Fruit fly (Drosophila melanogaster) whole organism, embryonic: ENCODE results near the gene Root.
A peak's percentile ranks its signal among the peaks of the same experiment; 100 is the strongest.

Experiments used
- BtbVII ChIP-seq: fragments of 200-800 bp; sonication (Bioruptor generic); optimal IDR thresholded peaks from 3 replicates; lab custom pipeline; 2017; ENCODE audit warnings: missing biosample characterization, mild to moderate bottlenecking, missing genetic modification characterization
- Bteb2 ChIP-seq: fragments of 200-800 bp; sonication (Bioruptor generic); optimal IDR thresholded peaks from 2 replicates; lab custom pipeline; 2016; ENCODE audit warnings: missing biosample characterization, missing genetic modification characterization
- CG11456 ChIP-seq: fragments of 200-800 bp; sonication (Bioruptor generic); IDR thresholded peaks from 3 replicates; pipeline ENCODE4 v1.3.6; 2022; ENCODE audit warnings: missing biosample characterization, missing genetic modification characterization
- CG11504 ChIP-seq: fragments of 200-800 bp; sonication (Bioruptor generic); optimal IDR thresholded peaks from 3 replicates; lab custom pipeline; 2019; ENCODE audit warnings: missing biosample characterization, mild to moderate bottlenecking, missing genetic modification characterization, moderate library complexity
- CG13287 ChIP-seq: fragments of 200-800 bp; sonication (Bioruptor generic); IDR thresholded peaks from 2 replicates; pipeline ENCODE4 v1.3.6; 2022; ENCODE audit warnings: missing biosample characterization, missing genetic modification characterization; ENCODE audit not compliant: partially characterized antibody
- CG13894 ChIP-seq: fragments of 200-800 bp; sonication (Bioruptor generic); optimal IDR thresholded peaks from 3 replicates; lab custom pipeline; 2018; ENCODE audit warnings: missing biosample characterization, mild to moderate bottlenecking, missing genetic modification characterization, moderate library complexity
- CG15514 ChIP-seq: fragments of 200-800 bp; sonication (Bioruptor generic); optimal IDR thresholded peaks from 3 replicates; lab custom pipeline; 2017; ENCODE audit warnings: missing biosample characterization, missing genetic modification characterization, mild to moderate bottlenecking, moderate library complexity, missing genetic modification reagents
- CG16863 ChIP-seq: fragments of 200-800 bp; sonication (Bioruptor generic); optimal IDR thresholded peaks from 3 replicates; lab custom pipeline; 2016; ENCODE audit warnings: missing biosample characterization, missing genetic modification characterization
- CG17568 ChIP-seq: fragments of 200-800 bp; sonication (Bioruptor generic); optimal IDR thresholded peaks from 2 replicates; lab custom pipeline; 2018; ENCODE audit warnings: missing biosample characterization, mild to moderate bottlenecking, missing genetic modification characterization, moderate library complexity
- CG18599 ChIP-seq: fragments of 200-800 bp; sonication (Bioruptor generic); optimal IDR thresholded peaks from 3 replicates; lab custom pipeline; 2017; ENCODE audit warnings: missing biosample characterization, missing genetic modification characterization, mild to moderate bottlenecking, moderate library complexity, missing genetic modification reagents
- CG2120 ChIP-seq: fragments of 200-800 bp; sonication (Bioruptor generic); optimal IDR thresholded peaks from 3 replicates; lab custom pipeline; 2016; ENCODE audit warnings: missing biosample characterization, missing genetic modification characterization
- CG2678 ChIP-seq: fragments of 200-800 bp; sonication (Bioruptor generic); optimal IDR thresholded peaks from 3 replicates; lab custom pipeline; 2019; ENCODE audit warnings: missing biosample characterization, mild to moderate bottlenecking, missing genetic modification characterization, moderate library complexity
- CG3065 ChIP-seq: fragments of 200-800 bp; sonication (Bioruptor generic); optimal IDR thresholded peaks from 2 replicates; lab custom pipeline; 2016; ENCODE audit warnings: missing biosample characterization, missing genetic modification characterization
- CG3281 ChIP-seq: fragments of 200-800 bp; sonication (Bioruptor generic); optimal IDR thresholded peaks from 3 replicates; lab custom pipeline; 2017; ENCODE audit warnings: missing biosample characterization, mild to moderate bottlenecking, missing genetic modification characterization
- CG6813 ChIP-seq: fragments of 200-800 bp; sonication (Bioruptor generic); optimal IDR thresholded peaks from 2 replicates; lab custom pipeline; 2017; ENCODE audit warnings: missing biosample characterization, missing genetic modification characterization, mild to moderate bottlenecking, moderate library complexity, missing genetic modification reagents
- CG7839 ChIP-seq: fragments of 200-800 bp; sonication (Bioruptor generic); optimal IDR thresholded peaks from 3 replicates; lab custom pipeline; 2018; ENCODE audit warnings: missing biosample characterization, mild to moderate bottlenecking, missing genetic modification characterization, moderate library complexity
- CG9727 ChIP-seq: fragments of 200-800 bp; sonication (Bioruptor generic); optimal IDR thresholded peaks from 3 replicates; lab custom pipeline; 2017; ENCODE audit warnings: missing biosample characterization, mild to moderate bottlenecking, missing genetic modification characterization
- CG9932 ChIP-seq: fragments of 200-800 bp; sonication (Bioruptor generic); IDR thresholded peaks from 2 replicates; pipeline ENCODE4 v1.3.6; 2022; ENCODE audit warnings: missing biosample characterization, missing genetic modification characterization
- CTCF ChIP-seq: fragments of 200-800 bp; sonication (Bioruptor generic); optimal IDR thresholded peaks from 2 replicates; lab custom pipeline; 2017; ENCODE audit warnings: missing biosample characterization, mild to moderate bottlenecking, missing genetic modification characterization, moderate library complexity
- Chrac-16 ChIP-seq: fragments of 200-800 bp; sonication (Bioruptor generic); optimal IDR thresholded peaks from 3 replicates; lab custom pipeline; 2016; ENCODE audit warnings: missing biosample characterization, missing genetic modification characterization
- CoRest ChIP-seq: fragments of 200-800 bp; sonication (Bioruptor generic); optimal IDR thresholded peaks from 3 replicates; lab custom pipeline; 2018; ENCODE audit warnings: missing biosample characterization, mild to moderate bottlenecking, missing genetic modification characterization, moderate library complexity
- Dbx ChIP-seq: fragments of 200-800 bp; sonication (Bioruptor generic); IDR thresholded peaks from 3 replicates; pipeline ENCODE4 v1.3.6; 2022; ENCODE audit warnings: missing biosample characterization, missing genetic modification characterization
- Fer1 ChIP-seq: fragments of 200-800 bp; sonication (Bioruptor generic); optimal IDR thresholded peaks from 2 replicates; lab custom pipeline; 2017; ENCODE audit warnings: missing biosample characterization, mild to moderate bottlenecking, missing genetic modification characterization
- HLH3B ChIP-seq: fragments of 200-800 bp; sonication (Bioruptor generic); IDR thresholded peaks from 2 replicates; pipeline ENCODE4 v1.3.6; 2022; ENCODE audit warnings: missing biosample characterization, missing genetic modification characterization
- Hmr ChIP-seq: fragments of 200-800 bp; sonication (Bioruptor generic); optimal IDR thresholded peaks from 3 replicates; lab custom pipeline; 2017; ENCODE audit warnings: mild to moderate bottlenecking, missing biosample characterization, missing genetic modification reagents, missing genetic modification characterization
- Hr51 ChIP-seq, 2 experiments: fragments of 200-800 bp; sonication (Bioruptor generic); optimal IDR thresholded peaks; 2 replicates in 1 of 2; 3 replicates in 1 of 2; lab custom pipeline; 2016 to 2018; ENCODE audit warnings: missing biosample characterization in 2 of 2, missing genetic modification characterization in 2 of 2, mild to moderate bottlenecking in 1 of 2, moderate library complexity in 1 of 2
- Oli ChIP-seq: fragments of 200-800 bp; sonication (Bioruptor generic); optimal IDR thresholded peaks from 2 replicates; lab custom pipeline; 2018; ENCODE audit warnings: missing biosample characterization, mild to moderate bottlenecking, missing genetic modification characterization, moderate library complexity
- PHDP ChIP-seq: fragments of 200-800 bp; sonication (Bioruptor generic); optimal IDR thresholded peaks from 3 replicates; lab custom pipeline; 2018; ENCODE audit warnings: missing biosample characterization, mild to moderate bottlenecking, missing genetic modification characterization, moderate library complexity
- Pdp1 ChIP-seq, 2 experiments: fragments of 200-800 bp; sonication (Bioruptor generic); optimal IDR thresholded peaks; 3 replicates each; lab custom pipeline; 2016; ENCODE audit warnings: missing biosample characterization in 2 of 2, missing genetic modification characterization in 2 of 2, mild to moderate bottlenecking in 1 of 2, moderate library complexity in 1 of 2
- Sox100B ChIP-seq: fragments of 200-800 bp; sonication (Bioruptor generic); optimal IDR thresholded peaks from 3 replicates; lab custom pipeline; 2018; ENCODE audit warnings: missing biosample characterization, mild to moderate bottlenecking, missing genetic modification characterization
- abd-A ChIP-seq: fragments of 200-800 bp; sonication (Bioruptor generic); optimal IDR thresholded peaks from 3 replicates; lab custom pipeline; 2019; ENCODE audit warnings: missing biosample characterization, mild to moderate bottlenecking, missing genetic modification characterization, moderate library complexity
- caup ChIP-seq: fragments of 200-800 bp; sonication (Bioruptor generic); optimal IDR thresholded peaks from 3 replicates; lab custom pipeline; 2017; ENCODE audit warnings: missing biosample characterization, mild to moderate bottlenecking, missing genetic modification characterization, moderate library complexity; ENCODE audit not compliant: severe bottlenecking
- cwo ChIP-seq: fragments of 200-800 bp; sonication (Bioruptor generic); optimal IDR thresholded peaks from 3 replicates; lab custom pipeline; 2017; ENCODE audit warnings: missing biosample characterization, missing genetic modification characterization, mild to moderate bottlenecking, moderate library complexity, missing genetic modification reagents
- dysf ChIP-seq: fragments of 200-800 bp; sonication (Bioruptor generic); IDR thresholded peaks from 3 replicates; pipeline ENCODE4 v1.3.6; 2022; ENCODE audit warnings: missing biosample characterization, missing genetic modification characterization
- ewg ChIP-seq: fragments of 200-800 bp; sonication (Bioruptor generic); optimal IDR thresholded peaks from 3 replicates; lab custom pipeline; 2017; ENCODE audit warnings: mild to moderate bottlenecking, missing biosample characterization, missing genetic modification reagents, missing genetic modification characterization
- gem ChIP-seq: fragments of 200-800 bp; sonication (Bioruptor generic); optimal IDR thresholded peaks from 2 replicates; lab custom pipeline; 2019; ENCODE audit warnings: missing biosample characterization, mild to moderate bottlenecking, missing genetic modification characterization, moderate library complexity
- grau ChIP-seq: fragments of 200-800 bp; optimal IDR thresholded peaks from 3 replicates; lab custom pipeline; 2019; ENCODE audit warnings: missing biosample characterization, mild to moderate bottlenecking, missing genetic modification characterization, moderate library complexity
- ind ChIP-seq: fragments of 200-800 bp; sonication (Bioruptor generic); optimal IDR thresholded peaks from 3 replicates; lab custom pipeline; 2016; ENCODE audit warnings: missing biosample characterization, missing genetic modification characterization
- lab ChIP-seq: fragments of 200-800 bp; sonication (Bioruptor generic); optimal IDR thresholded peaks from 3 replicates; lab custom pipeline; 2017; ENCODE audit warnings: missing biosample characterization, missing genetic modification characterization, mild to moderate bottlenecking, moderate library complexity, missing genetic modification reagents
- lilli ChIP-seq: fragments of 200-800 bp; sonication (Bioruptor generic); optimal IDR thresholded peaks from 3 replicates; lab custom pipeline; 2016; ENCODE audit warnings: missing biosample characterization, missing genetic modification characterization
- luna ChIP-seq: fragments of 200-800 bp; sonication (Bioruptor generic); optimal IDR thresholded peaks from 2 replicates; lab custom pipeline; 2016; ENCODE audit warnings: missing biosample characterization, missing genetic modification characterization
- nmo ChIP-seq: fragments of 200-800 bp; sonication (Bioruptor generic); optimal IDR thresholded peaks from 2 replicates; lab custom pipeline; 2018; ENCODE audit warnings: missing biosample characterization, mild to moderate bottlenecking, missing genetic modification characterization, moderate library complexity
- odd ChIP-seq: fragments of 200-800 bp; sonication (Bioruptor generic); optimal IDR thresholded peaks from 2 replicates; lab custom pipeline; 2017; ENCODE audit warnings: missing biosample characterization, mild to moderate bottlenecking, missing genetic modification characterization
- ranshi ChIP-seq: fragments of 200-800 bp; sonication (Bioruptor generic); IDR thresholded peaks from 2 replicates; pipeline ENCODE4 v1.3.6; 2022; ENCODE audit warnings: missing biosample characterization, missing genetic modification characterization
- row ChIP-seq: fragments of 200-800 bp; sonication (Bioruptor generic); IDR thresholded peaks from 3 replicates; pipeline ENCODE4 v1.3.6; 2022; ENCODE audit warnings: missing biosample characterization, missing genetic modification characterization
- sd ChIP-seq: fragments of 200-800 bp; sonication (Bioruptor generic); optimal IDR thresholded peaks from 3 replicates; lab custom pipeline; 2018; ENCODE audit warnings: missing biosample characterization, mild to moderate bottlenecking, missing genetic modification characterization, moderate library complexity
- zf30C ChIP-seq: fragments of 200-800 bp; sonication (Bioruptor generic); optimal IDR thresholded peaks from 3 replicates; lab custom pipeline; 2018; ENCODE audit warnings: missing biosample characterization, mild to moderate bottlenecking, missing genetic modification characterization

Gene Root

dm6 chr3R:24069965-24070364 is 43.1 kb upstream of the Root start:
- TF ChIP-seq CG13894 (tag; lab: Kevin White, UChicago) (peak; percentile 96), CG11456 (GFP tag; lab: Robert Waterston, UW) (no peak)
- TF ChIP-seq, all 482 proteins: peak for 1

- peak; percentile 46 for TF ChIP-seq abd-A (tag; lab: Kevin White, UChicago)
- peak; percentile 51 for TF ChIP-seq BtbVII (GFP tag; lab: Kevin White, UChicago)
- TF ChIP-seq CG3281 (GFP tag; lab: Kevin White, UChicago): peak; percentile 40
- TF ChIP-seq Dbx (GFP tag; lab: Robert Waterston, UW): peak; percentile 65; the same call in 2 of the 3 replicates
- no peak for TF ChIP-seq ewg (GFP tag; lab: Kevin White, UChicago)
- no peak for TF ChIP-seq CG17568 (GFP tag; lab: Kevin White, UChicago)
- TF ChIP-seq CG9932 (GFP tag; lab: Robert Waterston, UW): 0 out of 2 replicates have a peak, but pooled peaks have one; percentile 10
- TF ChIP-seq Fer1: peak; percentile 56
- TF ChIP-seq CG15514 (GFP tag; lab: Kevin White, UChicago): peak; percentile 19
- TF ChIP-seq lab: peak; percentile 38
- TF ChIP-seq CoRest (tag; lab: Kevin White, UChicago): peak; percentile 21
- TF ChIP-seq zf30C: peak; percentile 8
- TF ChIP-seq ranshi (GFP tag; lab: Robert Waterston, UW): 0 out of 2 replicates have a peak, but pooled peaks have one; percentile 30
- TF ChIP-seq PHDP (tag; lab: Kevin White, UChicago): peak; percentile 10
- peak; percentile 1 for TF ChIP-seq CG6813 (GFP tag; lab: Kevin White, UChicago)
- TF ChIP-seq nmo (GFP tag; lab: Kevin White, UChicago): peak; percentile 3
- TF ChIP-seq HLH3B (GFP tag; lab: Robert Waterston, UW): no peak
- TF ChIP-seq Chrac-16 (GFP tag; lab: Kevin White, UChicago): no peak
- TF ChIP-seq CG2120 (GFP tag; lab: Kevin White, UChicago): peak; percentile 60
- TF ChIP-seq Pdp1 (GFP tag; optimal IDR thresholded peaks at IDR 0.05; lab: Kevin White, UChicago): peak in 1 of 2 experiments; percentile 13
- TF ChIP-seq cwo (GFP tag; lab: Kevin White, UChicago): peak; percentile 21
- TF ChIP-seq luna (GFP tag; lab: Kevin White, UChicago): no peak
- no peak for TF ChIP-seq CTCF
- no peak for TF ChIP-seq CG3065
- peak; percentile 1 for TF ChIP-seq odd (GFP tag; lab: Kevin White, UChicago)
- no peak for TF ChIP-seq Sox100B (GFP tag; lab: Kevin White, UChicago)
- TF ChIP-seq Hmr: peak; percentile 48
- TF ChIP-seq grau (tag; lab: Kevin White, UChicago): peak; percentile 16
- no peak for TF ChIP-seq CG16863
- 0 out of 3 replicates have a peak, but pooled peaks have one; percentile 45 for TF ChIP-seq dysf
- no peak for TF ChIP-seq Bteb2 (GFP tag; lab: Kevin White, UChicago)
- TF ChIP-seq Hr51 (GFP tag; optimal IDR thresholded peaks at IDR 0.05; lab: Kevin White, UChicago): peak in 1 of 2 experiments; percentile 27
- peak; percentile 44 for TF ChIP-seq CG7839 (tag; lab: Kevin White, UChicago)
- TF ChIP-seq sd: peak; percentile 76
- no peak for TF ChIP-seq CG13287
- peak; percentile 0 for TF ChIP-seq ind
- peak; percentile 2 for TF ChIP-seq CG9727 (GFP tag; lab: Kevin White, UChicago)
- TF ChIP-seq CG2678 (tag; lab: Kevin White, UChicago): peak; percentile 54
- peak; percentile 8; the same call in 1 of the 3 replicates for TF ChIP-seq CG11456 (GFP tag; lab: Robert Waterston, UW)
- TF ChIP-seq gem (tag; lab: Kevin White, UChicago): peak; percentile 28
- peak; percentile 71 for TF ChIP-seq CG18599 (GFP tag; lab: Kevin White, UChicago)
- TF ChIP-seq row (GFP tag; lab: Robert Waterston, UW): peak; percentile 54; the same call in 2 of the 3 replicates
- TF ChIP-seq CG11504: peak; percentile 36
- peak; percentile 5 for TF ChIP-seq Oli (tag; lab: Kevin White, UChicago)
- peak; percentile 41 for TF ChIP-seq caup (GFP tag; lab: Kevin White, UChicago)
- TF ChIP-seq lilli (GFP tag; lab: Kevin White, UChicago): peak; percentile 30
These were observed 39.4 kb upstream of the Root start for dm6 chr3R:24073703-24074102.
